Worm (Caenorhabditis elegans): ENCODE data around the gene F58F12.1.

F58F12.1 gene

ce11 chrII:6347341-6348118, 35.9 kb upstream of the F58F12.1 start, which contains the start of gene lgg-1 (continued):
- no peak for TF ChIP-seq zfp-2 (tag; optimal IDR thresholded peaks at IDR 0.05)
- no peak for TF ChIP-seq zag-1 (tag; optimal IDR thresholded peaks at IDR 0.05)
- TF ChIP-seq daf-16 (GFP tag; optimal IDR thresholded peaks at IDR 0.05) = no peak
- TF ChIP-seq daf-16 (tag; optimal IDR thresholded peaks at IDR 0.05) = peak; percentile 44
- 0 out of 2 replicates have a peak, but pooled peaks have one; percentile 8 for TF ChIP-seq lin-1 (GFP tag; IDR thresholded peaks at IDR 0.05)
- TF ChIP-seq nhr-6 (tag; optimal IDR thresholded peaks at IDR 0.05) = peak; percentile 48
- TF ChIP-seq ceh-44 (GFP tag; IDR thresholded peaks at IDR 0.05) = 0 out of 2 replicates have a peak, but pooled peaks have one; percentile 21
- no peak for TF ChIP-seq ZK337.2 (GFP tag; IDR thresholded peaks at IDR 0.05)
- no peak for TF ChIP-seq F49E8.2 (tag; optimal IDR thresholded peaks at IDR 0.05; ENCODE audit: borderline replicate concordance)
- peak; percentile 56 for TF ChIP-seq dmd-6 (GFP tag; IDR thresholded peaks at IDR 0.05)
- peak in 1 of 2 experiments; percentile 51 for TF ChIP-seq unc-62 (GFP tag; optimal IDR thresholded peaks at IDR 0.05 in 1 of 2)
- no peak for TF ChIP-seq unc-62 (tag; optimal IDR thresholded peaks at IDR 0.05)
- no peak for TF ChIP-seq F10B5.3 (tag; optimal IDR thresholded peaks at IDR 0.05)
- TF ChIP-seq nhr-77 (tag; optimal IDR thresholded peaks at IDR 0.05) = peak; percentile 33
- no peak for TF ChIP-seq fos-1 (tag; optimal IDR thresholded peaks at IDR 0.05)
- peak; percentile 61 for TF ChIP-seq snpc-1.2 (GFP tag; IDR thresholded peaks at IDR 0.05)
- peak; percentile 65; the same call in 1 of the 2 replicates for TF ChIP-seq daf-19 (GFP tag; conservative IDR thresholded peaks at IDR 0.05)
- no peak; the same call in 1 of the 2 replicates for TF ChIP-seq php-3 (GFP tag; IDR thresholded peaks at IDR 0.05)
- TF ChIP-seq nhr-28 (tag; optimal IDR thresholded peaks at IDR 0.05) = peak; percentile 31
- TF ChIP-seq mxl-2 (GFP tag; conservative IDR thresholded peaks at IDR 0.05) = no peak
- TF ChIP-seq arid-1 (GFP tag; conservative IDR thresholded peaks at IDR 0.05) = peak; percentile 7; the same call in 1 of the 2 replicates
- TF ChIP-seq ztf-11 (tag; optimal IDR thresholded peaks at IDR 0.05) = no peak
- TF ChIP-seq mdt-29 (GFP tag; IDR thresholded peaks at IDR 0.05) = 0 out of 2 replicates have a peak, but pooled peaks have one; percentile 7
- TF ChIP-seq egl-27 (tag; optimal IDR thresholded peaks at IDR 0.05) = no peak
- TF ChIP-seq hlh-11 (tag; optimal IDR thresholded peaks at IDR 0.05) = peak; percentile 71
- TF ChIP-seq madf-9 (GFP tag; conservative IDR thresholded peaks at IDR 0.05) = peak; percentile 2; the same call in 1 of the 2 replicates
- no peak for TF ChIP-seq daf-12 (tag; optimal IDR thresholded peaks at IDR 0.05)
- TF ChIP-seq ZK546.5 (tag; optimal IDR thresholded peaks at IDR 0.05) = peak in 1 of 2 experiments; percentile 54
- TF ChIP-seq ctbp-1 (GFP tag; IDR thresholded peaks at IDR 0.05) = 0 out of 2 replicates have a peak, but pooled peaks have one; percentile 37
- TF ChIP-seq zfp-3 (GFP tag; conservative IDR thresholded peaks at IDR 0.05) = peak; percentile 89
- TF ChIP-seq mep-1 (tag; optimal IDR thresholded peaks at IDR 0.05) = peak; percentile 50
- TF ChIP-seq saeg-2 (GFP tag; IDR thresholded peaks at IDR 0.05) = 0 out of 2 replicates have a peak, but pooled peaks have one; percentile 19
- peak; percentile 26; the same call in 1 of the 2 replicates for TF ChIP-seq vab-7 (GFP tag; IDR thresholded peaks at IDR 0.05)
- peak; percentile 41 for TF ChIP-seq mes-2 (tag; optimal IDR thresholded peaks at IDR 0.05; ENCODE audit: poor library complexity, severe bottlenecking)
- TF ChIP-seq pqm-1 (tag; optimal IDR thresholded peaks at IDR 0.05) = no peak

ce11 chrII:6348360-6348759, 35.1 kb upstream of the F58F12.1 start:
- TF ChIP-seq egl-43 (GFP tag; IDR thresholded peaks at IDR 0.05) (peak; percentile 78), fos-1 (tag; optimal IDR thresholded peaks at IDR 0.05) (no peak), F10B5.3 (tag; optimal IDR thresholded peaks at IDR 0.05) (no peak), zag-1 (tag; optimal IDR thresholded peaks at IDR 0.05) (no peak), duxl-1 (tag; optimal IDR thresholded peaks at IDR 0.05; ENCODE audit: poor library complexity) (peak; percentile 77), lin-13 (GFP tag; optimal IDR thresholded peaks at IDR 0.05) (peak; percentile 85), zip-2 (tag; optimal IDR thresholded peaks at IDR 0.05) (peak; percentile 26), ctbp-1 (GFP tag; IDR thresholded peaks at IDR 0.05) (peak; percentile 79), ama-1 (optimal IDR thresholded peaks at IDR 0.05) (peak; percentile 99), ztf-11 (tag; optimal IDR thresholded peaks at IDR 0.05) (no peak), Y5F2A.4 (GFP tag; optimal IDR thresholded peaks at IDR 0.05) (no peak), spr-1 (tag; optimal IDR thresholded peaks at IDR 0.05) (peak; percentile 58), ceh-20 (GFP tag; IDR thresholded peaks at IDR 0.05) (peak; percentile 83), nhr-10 (tag; optimal IDR thresholded peaks at IDR 0.05) (peak; percentile 84), daf-8 (GFP tag; IDR thresholded peaks at IDR 0.05) (no peak), dmd-8 (GFP tag; IDR thresholded peaks at IDR 0.05) (no peak), nhr-28 (tag; optimal IDR thresholded peaks at IDR 0.05) (peak; percentile 85), T20F7.1 (GFP tag; optimal IDR thresholded peaks at IDR 0.05) (peak; percentile 51), skn-1 (tag; optimal IDR thresholded peaks at IDR 0.05) (no peak), R02D3.7 (tag; optimal IDR thresholded peaks at IDR 0.05) (no peak), egl-27 (tag; optimal IDR thresholded peaks at IDR 0.05) (no peak), rbr-2 (tag; optimal IDR thresholded peaks at IDR 0.05) (peak; percentile 88), nhr-6 (tag; optimal IDR thresholded peaks at IDR 0.05) (peak; percentile 65)

Measured in whole organism, L4 larva.